Fruit fly (Drosophila melanogaster): ENCODE data around the gene CG6497.

CG6497 gene

dm6 chr3L:17253887-17254581, at the start of gene CG6497:
Gene CG6497 (minus strand): TSS chr3L:17253937.
- no peak for TF ChIP-seq Clk (GFP tag; optimal IDR thresholded peaks at IDR 0.05)
- TF ChIP-seq pad (GFP tag; optimal IDR thresholded peaks at IDR 0.05): peak; percentile 67
- TF ChIP-seq Mnt (GFP tag; optimal IDR thresholded peaks at IDR 0.05): no peak

dm6 chr3L:17292205-17292604, 38.5 kb upstream of the CG6497 start:
- no peak for TF ChIP-seq CG7101 (tag; optimal IDR thresholded peaks at IDR 0.05)
- no peak for TF ChIP-seq CG12768 (GFP tag; optimal IDR thresholded peaks at IDR 0.05)
- TF ChIP-seq Hr96 (GFP tag; optimal IDR thresholded peaks at IDR 0.05): no peak
- no peak for TF ChIP-seq CG14711 (tag; optimal IDR thresholded peaks at IDR 0.05)
- no peak for TF ChIP-seq cnc (optimal IDR thresholded peaks at IDR 0.05)
- TF ChIP-seq pad (GFP tag; optimal IDR thresholded peaks at IDR 0.05): no peak
- no peak for TF ChIP-seq tj (GFP tag; optimal IDR thresholded peaks at IDR 0.05)
- TF ChIP-seq Mnt (GFP tag; optimal IDR thresholded peaks at IDR 0.05): no peak
- no peak for TF ChIP-seq CG11617 (GFP tag; optimal IDR thresholded peaks at IDR 0.05)
- no peak for TF ChIP-seq toe (GFP tag; optimal IDR thresholded peaks at IDR 0.05)
- TF ChIP-seq CG7045 (GFP tag; optimal IDR thresholded peaks at IDR 0.05): no peak
- no peak for TF ChIP-seq bab1 (GFP tag; optimal IDR thresholded peaks at IDR 0.05)
- no peak for TF ChIP-seq CG5204 (GFP tag; optimal IDR thresholded peaks at IDR 0.05)
- no peak for TF ChIP-seq Clk (GFP tag; optimal IDR thresholded peaks at IDR 0.05)
- TF ChIP-seq CG33017 (tag; optimal IDR thresholded peaks at IDR 0.05): no peak
- no peak for TF ChIP-seq Crg-1 (GFP tag; optimal IDR thresholded peaks at IDR 0.05)
- TF ChIP-seq cic (GFP tag; optimal IDR thresholded peaks at IDR 0.05): no peak
- TF ChIP-seq ovo (GFP tag; optimal IDR thresholded peaks at IDR 0.05): no peak
- no peak for TF ChIP-seq kay (GFP tag; ENCODE audit: borderline replicate concordance)
- TF ChIP-seq CG1620 (GFP tag; optimal IDR thresholded peaks at IDR 0.05): no peak

dm6 chr3L:17269463-17269862, 15.7 kb upstream of the CG6497 start:
- no peak for TF ChIP-seq toe (GFP tag; optimal IDR thresholded peaks at IDR 0.05)
- no peak for TF ChIP-seq tj (GFP tag; optimal IDR thresholded peaks at IDR 0.05)
- TF ChIP-seq CG12768 (GFP tag; optimal IDR thresholded peaks at IDR 0.05): no peak
- no peak for TF ChIP-seq CG1620 (GFP tag; optimal IDR thresholded peaks at IDR 0.05)
- no peak for TF ChIP-seq CG7045 (GFP tag; optimal IDR thresholded peaks at IDR 0.05)
- TF ChIP-seq CG14711 (tag; optimal IDR thresholded peaks at IDR 0.05): no peak

dm6 chr3L:17264116-17264515, 10.4 kb upstream of the CG6497 start, which contains the start of gene CG13723:
Gene CG13723 (plus strand): TSS chr3L:17264416.
- no peak for TF ChIP-seq toe (GFP tag; optimal IDR thresholded peaks at IDR 0.05)
- no peak for TF ChIP-seq cic (GFP tag; optimal IDR thresholded peaks at IDR 0.05)
- TF ChIP-seq pad (GFP tag; optimal IDR thresholded peaks at IDR 0.05): no peak
- no peak for TF ChIP-seq CG12768 (GFP tag; optimal IDR thresholded peaks at IDR 0.05)
- TF ChIP-seq Mnt (GFP tag; optimal IDR thresholded peaks at IDR 0.05): no peak
- TF ChIP-seq kay (GFP tag; ENCODE audit: borderline replicate concordance): no peak
- TF ChIP-seq Hr96 (GFP tag; optimal IDR thresholded peaks at IDR 0.05): no peak
- no peak for TF ChIP-seq tj (GFP tag; optimal IDR thresholded peaks at IDR 0.05)
- no peak for TF ChIP-seq CG11617 (GFP tag; optimal IDR thresholded peaks at IDR 0.05)
- TF ChIP-seq cnc (optimal IDR thresholded peaks at IDR 0.05): no peak

- TF ChIP-seq Clk (GFP tag; optimal IDR thresholded peaks at IDR 0.05) (no peak), Mnt (GFP tag; optimal IDR thresholded peaks at IDR 0.05) (no peak), kay (GFP tag; ENCODE audit: borderline replicate concordance) (no peak), CG5204 (GFP tag; optimal IDR thresholded peaks at IDR 0.05) (peak; percentile 7), toe (GFP tag; optimal IDR thresholded peaks at IDR 0.05) (peak; percentile 37), tj (GFP tag; optimal IDR thresholded peaks at IDR 0.05) (no peak), CG7045 (GFP tag; optimal IDR thresholded peaks at IDR 0.05) (peak; percentile 51), Hr96 (GFP tag; optimal IDR thresholded peaks at IDR 0.05) (peak; percentile 20)
These were observed 3.5 kb upstream of the CG6497 start for dm6 chr3L:17257199-17257598.

- TF ChIP-seq CG11617 (GFP tag; optimal IDR thresholded peaks at IDR 0.05) (no peak), toe (GFP tag; optimal IDR thresholded peaks at IDR 0.05) (no peak), CG5204 (GFP tag; optimal IDR thresholded peaks at IDR 0.05) (no peak), CG33017 (tag; optimal IDR thresholded peaks at IDR 0.05) (no peak), CG7101 (tag; optimal IDR thresholded peaks at IDR 0.05) (no peak), Hr96 (GFP tag; optimal IDR thresholded peaks at IDR 0.05) (no peak), bab1 (GFP tag; optimal IDR thresholded peaks at IDR 0.05) (no peak), cic (GFP tag; optimal IDR thresholded peaks at IDR 0.05) (no peak), tj (GFP tag; optimal IDR thresholded peaks at IDR 0.05) (no peak), kay (GFP tag; ENCODE audit: borderline replicate concordance) (no peak), Crg-1 (GFP tag; optimal IDR thresholded peaks at IDR 0.05) (no peak)
These were observed 8.1 kb downstream of the CG6497 start for dm6 chr3L:17245594-17245993.

- TF ChIP-seq pad (GFP tag; optimal IDR thresholded peaks at IDR 0.05) (no peak), CG7045 (GFP tag; optimal IDR thresholded peaks at IDR 0.05) (no peak), CG7101 (tag; optimal IDR thresholded peaks at IDR 0.05) (no peak), CG11617 (GFP tag; optimal IDR thresholded peaks at IDR 0.05) (no peak), Mnt (GFP tag; optimal IDR thresholded peaks at IDR 0.05) (no peak), cic (GFP tag; optimal IDR thresholded peaks at IDR 0.05) (no peak), toe (GFP tag; optimal IDR thresholded peaks at IDR 0.05) (no peak)
These were observed 10.6 kb downstream of the CG6497 start, which contains the start of gene CG7707 for dm6 chr3L:17243136-17243535. Gene CG7707 (plus strand): TSS chr3L:17243436.

Data from whole organism, adult.